Worm (Caenorhabditis elegans): Measurements from ENCODE around the gene C35C5.10.

Gene C35C5.10

DNA sequence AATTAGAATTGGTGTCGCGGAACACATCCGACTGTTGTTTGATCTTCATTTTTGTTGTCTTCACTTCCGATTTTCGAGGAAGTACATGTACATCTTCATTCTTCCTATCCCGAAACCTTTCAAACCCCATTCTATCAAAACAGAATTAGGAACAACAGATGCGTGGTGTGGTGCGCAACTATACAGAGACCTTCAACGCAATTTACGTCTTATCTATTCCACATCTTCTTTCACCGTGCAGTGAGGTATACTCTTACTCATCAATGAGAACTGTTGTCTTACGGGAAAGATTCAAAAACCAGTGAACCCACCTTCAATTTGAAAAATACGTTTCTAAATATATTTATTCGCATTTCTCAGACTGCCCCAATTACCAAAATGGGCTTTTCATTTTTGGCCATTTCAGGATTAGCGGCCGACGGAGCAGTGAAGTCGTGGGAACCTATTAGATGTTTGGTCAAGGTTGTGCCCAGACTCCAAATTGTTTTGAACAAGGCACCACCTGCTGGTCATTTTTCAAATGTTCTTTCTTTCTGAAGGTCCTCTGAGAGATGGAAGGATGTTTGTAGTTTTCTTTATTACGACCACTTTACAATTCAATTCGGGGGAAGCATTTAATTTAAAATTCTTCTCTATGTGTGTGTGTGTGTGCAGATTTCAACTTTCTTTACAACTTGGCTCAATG lies 50.9 kb downstream of the C35C5.10 start:
- peak; percentile 13 for TF ChIP-seq aha-1 (tag)
- 0 out of 2 replicates have a peak, but pooled peaks have one; percentile 31 for TF ChIP-seq tra-1 (GFP tag; IDR thresholded peaks at IDR 0.05)
- TF ChIP-seq F49E8.2 (tag; optimal IDR thresholded peaks at IDR 0.05; ENCODE audit: borderline replicate concordance) = no peak

- TF ChIP-seq lin-1 (GFP tag; IDR thresholded peaks at IDR 0.05) (no peak), lim-7 (GFP tag; IDR thresholded peaks at IDR 0.05) (no peak), ztf-11 (tag; optimal IDR thresholded peaks at IDR 0.05) (no peak), nhr-237 (tag; optimal IDR thresholded peaks at IDR 0.05) (no peak)
These were observed 51.4 kb downstream of the C35C5.10 start for ce11 chrX:11607500-11607823.

ce11 chrX:11608110-11608759 lies 52.2 kb downstream of the C35C5.10 start:
- TF ChIP-seq hmg-1.1 (GFP tag; IDR thresholded peaks at IDR 0.05) = no peak
- no peak for TF ChIP-seq lin-13 (GFP tag; optimal IDR thresholded peaks at IDR 0.05)
- peak; percentile 81 for TF ChIP-seq dmd-6 (GFP tag; IDR thresholded peaks at IDR 0.05)
- TF ChIP-seq nhr-48 (tag; optimal IDR thresholded peaks at IDR 0.05) = peak; percentile 60
- no peak for TF ChIP-seq ceh-32 (tag; optimal IDR thresholded peaks at IDR 0.05; ENCODE audit: poor library complexity)
- TF ChIP-seq T20F7.1 (GFP tag; optimal IDR thresholded peaks at IDR 0.05) = peak; percentile 24
- peak in 1 of 2 experiments; percentile 71 for TF ChIP-seq daf-16 (GFP tag; optimal IDR thresholded peaks at IDR 0.05)
- TF ChIP-seq daf-16 (tag; optimal IDR thresholded peaks at IDR 0.05) = no peak
- no peak for TF ChIP-seq snpc-1.2 (GFP tag; IDR thresholded peaks at IDR 0.05)
- no peak for TF ChIP-seq ctbp-1 (GFP tag; IDR thresholded peaks at IDR 0.05)
- TF ChIP-seq dve-1 (tag; optimal IDR thresholded peaks at IDR 0.05; ENCODE audit: insufficient read depth) = peak; percentile 64
